Worm (Caenorhabditis elegans) whole organism, midembryonic: ENCODE data around the gene F14F3.4.

Experiments
- T22C8.4 ChIP-seq: fragments of 200-800 bp; sonication (Bioruptor generic); IDR thresholded peaks from 2 replicates; pipeline ENCODE4 v1.3.6; 2022; ENCODE audit warnings: missing genetic modification characterization, missing compliant biosample characterization
- cog-1 ChIP-seq: sonication (generic microtip); optimal IDR thresholded peaks from 2 replicates; lab custom pipeline; 2016; ENCODE audit warnings: missing genetic modification characterization, missing compliant biosample characterization
- flt-1 ChIP-seq: fragments of 200-800 bp; sonication (Bioruptor generic); IDR thresholded peaks from 2 replicates; pipeline ENCODE4 v1.3.6; 2022; ENCODE audit warnings: missing genetic modification characterization, missing compliant biosample characterization
- klf-2 ChIP-seq: fragments of 200-800 bp; sonication (Bioruptor generic); conservative IDR thresholded peaks from 2 replicates; pipeline ENCODE4 v1.3.6; 2022; ENCODE audit warnings: missing genetic modification reagents, missing genetic modification characterization, missing compliant biosample characterization
- med-1 ChIP-seq: sonication (generic microtip); optimal IDR thresholded peaks from 2 replicates; lab custom pipeline; 2017; ENCODE audit warnings: missing genetic modification characterization, mild to moderate bottlenecking, missing compliant biosample characterization, antibody characterized with exemption, missing genetic modification reagents; ENCODE audit not compliant: insufficient read depth
- ref-1 ChIP-seq: fragments of 200-800 bp; sonication (Bioruptor generic); conservative IDR thresholded peaks from 2 replicates; pipeline ENCODE4 v1.3.6; 2022; ENCODE audit warnings: missing genetic modification reagents, missing genetic modification characterization, missing compliant biosample characterization
- tab-1 ChIP-seq: fragments of 200-800 bp; sonication (Bioruptor generic); IDR thresholded peaks from 2 replicates; pipeline ENCODE4 v1.3.6; 2022; ENCODE audit warnings: missing genetic modification characterization, missing compliant biosample characterization
- ztf-23 ChIP-seq: fragments of 200-800 bp; sonication (Bioruptor generic); IDR thresholded peaks from 2 replicates; pipeline ENCODE4 v1.3.6; 2022; ENCODE audit warnings: missing genetic modification reagents, missing genetic modification characterization, missing compliant biosample characterization
- ztf-29 ChIP-seq: fragments of 200-800 bp; sonication (Bioruptor generic); IDR thresholded peaks from 2 replicates; pipeline ENCODE4 v1.3.6; 2022; ENCODE audit warnings: missing genetic modification reagents, missing genetic modification characterization, missing compliant biosample characterization

Gene F14F3.4

ce11 chrX:10488763-10489162, 32.5 kb downstream of the F14F3.4 start, which contains the start of gene C33D3.4:
C33D3.4 (plus strand) TSS chrX:10489063.
- TF ChIP-seq ref-1 (GFP tag; lab: Robert Waterston, UW) (no peak), cog-1 (no peak), tab-1 (GFP tag; lab: Robert Waterston, UW) (no peak), flt-1 (GFP tag; lab: Robert Waterston, UW) (no peak), med-1 (GFP tag; lab: Kevin White, UChicago) (no peak), klf-2 (no peak), ztf-23 (GFP tag; lab: Robert Waterston, UW) (no peak), T22C8.4 (no peak), ztf-29 (GFP tag; lab: Robert Waterston, UW) (no peak)

ce11 chrX:10485300-10485755, 35.9 kb downstream of the F14F3.4 start, which contains the start of gene C33D3.3:
C33D3.3 (plus strand) TSS chrX:10485350.
- TF ChIP-seq klf-2 = no peak
- no peak for TF ChIP-seq tab-1 (GFP tag; lab: Robert Waterston, UW)
- no peak for TF ChIP-seq flt-1 (GFP tag; lab: Robert Waterston, UW)
- TF ChIP-seq ref-1 (GFP tag; lab: Robert Waterston, UW) = no peak
- TF ChIP-seq ztf-29 (GFP tag; lab: Robert Waterston, UW) = no peak
- TF ChIP-seq cog-1 = no peak
- TF ChIP-seq T22C8.4 = no peak
- TF ChIP-seq ztf-23 (GFP tag; lab: Robert Waterston, UW) = no peak
- no peak for TF ChIP-seq med-1 (GFP tag; lab: Kevin White, UChicago)

- no peak for TF ChIP-seq T22C8.4
- TF ChIP-seq ztf-29 (GFP tag; lab: Robert Waterston, UW) = no peak
- TF ChIP-seq cog-1 = no peak
- TF ChIP-seq ref-1 (GFP tag; lab: Robert Waterston, UW) = no peak
- no peak for TF ChIP-seq flt-1 (GFP tag; lab: Robert Waterston, UW)
- no peak for TF ChIP-seq tab-1 (GFP tag; lab: Robert Waterston, UW)
- no peak for TF ChIP-seq ztf-23 (GFP tag; lab: Robert Waterston, UW)
- no peak for TF ChIP-seq med-1 (GFP tag; lab: Kevin White, UChicago)
- no peak for TF ChIP-seq klf-2
Observed at ce11 chrX:10482272-10482671, 38.9 kb downstream of the F14F3.4 start.

- TF ChIP-seq med-1 (GFP tag; lab: Kevin White, UChicago) = no peak
- no peak for TF ChIP-seq T22C8.4
- no peak for TF ChIP-seq ref-1 (GFP tag; lab: Robert Waterston, UW)
- no peak for TF ChIP-seq klf-2
Observed at ce11 chrX:10480563-10481290, 40.5 kb downstream of the F14F3.4 start, which contains the start of gene elt-2. elt-2 (plus strand) TSS chrX:10481240.

ce11 chrX:10479108-10479738, 42.0 kb downstream of the F14F3.4 start:
- TF ChIP-seq tab-1 (GFP tag; lab: Robert Waterston, UW) (no peak), flt-1 (GFP tag; lab: Robert Waterston, UW) (no peak), med-1 (GFP tag; lab: Kevin White, UChicago) (no peak), cog-1 (no peak), ref-1 (GFP tag; lab: Robert Waterston, UW) (no peak)

ce11 chrX:10477172-10477985, 43.8 kb downstream of the F14F3.4 start:
- TF ChIP-seq flt-1 (GFP tag; lab: Robert Waterston, UW) (no peak), klf-2 (no peak), ref-1 (GFP tag; lab: Robert Waterston, UW) (no peak), ztf-23 (GFP tag; lab: Robert Waterston, UW) (no peak), med-1 (GFP tag; lab: Kevin White, UChicago) (no peak), cog-1 (no peak), T22C8.4 (no peak), ztf-29 (GFP tag; lab: Robert Waterston, UW) (no peak), tab-1 (GFP tag; lab: Robert Waterston, UW) (no peak)

ce11 chrX:10476573-10476972, 44.6 kb downstream of the F14F3.4 start, which contains the start of gene C39B10.7:
C39B10.7 (plus strand) TSS chrX:10476873.
- TF ChIP-seq klf-2 (no peak), cog-1 (no peak), ztf-29 (GFP tag; lab: Robert Waterston, UW) (no peak)

ce11 chrX:10474998-10475577, 46.1 kb downstream of the F14F3.4 start, which contains the start of gene elt-4:
elt-4 (plus strand) TSS chrX:10475527.
- TF ChIP-seq cog-1 (no peak), tab-1 (GFP tag; lab: Robert Waterston, UW) (no peak), ref-1 (GFP tag; lab: Robert Waterston, UW) (no peak), med-1 (GFP tag; lab: Kevin White, UChicago) (no peak)
